Fruit fly (Drosophila melanogaster) whole organism, wandering third instar larva: ENCODE results near the gene CG42727.
A peak's percentile ranks its signal among the peaks of the same experiment; 100 is the strongest.

ENCODE experiments used
- Abd-B ChIP-seq: fragments of >200 bp; optimal IDR thresholded peaks from 2 replicates; lab custom pipeline; 2017; ENCODE audit warnings: missing biosample characterization, missing genetic modification characterization
- CG32264 ChIP-seq: fragments of 200-800 bp; sonication (Bioruptor generic); optimal IDR thresholded peaks from 2 replicates; lab custom pipeline; 2016; ENCODE audit warnings: missing biosample characterization, missing genetic modification characterization
- CG9705 ChIP-seq: fragments of 200-800 bp; sonication (Bioruptor generic); optimal IDR thresholded peaks from 2 replicates; lab custom pipeline; 2018; ENCODE audit warnings: missing biosample characterization, mild to moderate bottlenecking, missing genetic modification characterization
- CrebA ChIP-seq: fragments of 200-800 bp; sonication (Bioruptor generic); optimal IDR thresholded peaks from 2 replicates; lab custom pipeline; 2016; ENCODE audit warnings: missing biosample characterization, mild to moderate bottlenecking, missing genetic modification characterization, borderline replicate concordance
- Dfd ChIP-seq: fragments of >200 bp; optimal IDR thresholded peaks from 2 replicates; lab custom pipeline; 2017; ENCODE audit warnings: missing biosample characterization, missing genetic modification characterization
- Dif ChIP-seq: fragments of 200-275, 200-300 bp; sonication (Bioruptor generic); optimal IDR thresholded peaks from 2 replicates; lab custom pipeline; 2018; ENCODE audit warnings: missing biosample characterization, missing genetic modification characterization; ENCODE audit not compliant: partially characterized antibody
- GATAd ChIP-seq: sonication (Bioruptor generic); optimal IDR thresholded peaks from 2 replicates; lab custom pipeline; 2016; ENCODE audit warnings: missing biosample characterization, missing genetic modification characterization
- HLH106 ChIP-seq: fragments of 200-800 bp; optimal IDR thresholded peaks from 3 replicates; lab custom pipeline; 2019; ENCODE audit warnings: missing biosample characterization, mild to moderate bottlenecking, missing genetic modification characterization, moderate library complexity
- Hnf4 ChIP-seq: fragments of 200-800 bp; sonication (Bioruptor generic); optimal IDR thresholded peaks from 2 replicates; lab custom pipeline; 2016; ENCODE audit warnings: missing biosample characterization, mild to moderate bottlenecking, missing genetic modification characterization
- Hr78 ChIP-seq: fragments of >200 bp; optimal IDR thresholded peaks from 2 replicates; lab custom pipeline; 2017; ENCODE audit warnings: missing biosample characterization, missing genetic modification characterization
- Hr83 ChIP-seq: fragments of 200-300 bp; sonication (Bioruptor generic); optimal IDR thresholded peaks from 2 replicates; lab custom pipeline; 2016; ENCODE audit warnings: missing biosample characterization, mild to moderate bottlenecking, missing genetic modification characterization, moderate library complexity; ENCODE audit not compliant: poor library complexity, severe bottlenecking
- Jra ChIP-seq: sonication (Bioruptor generic); optimal IDR thresholded peaks from 2 replicates; lab custom pipeline; 2016; ENCODE audit warnings: missing biosample characterization, missing genetic modification characterization
- Mio ChIP-seq: sonication (Bioruptor generic); optimal IDR thresholded peaks from 2 replicates; lab custom pipeline; 2016; ENCODE audit warnings: missing biosample characterization, missing genetic modification characterization
- Myc ChIP-seq: fragments of >200 bp; optimal IDR thresholded peaks from 2 replicates; lab custom pipeline; 2017
- N ChIP-seq: fragments of >200 bp; optimal IDR thresholded peaks from 2 replicates; lab custom pipeline; 2018; ENCODE audit warnings: missing biosample characterization, missing external identifiers, missing genetic modification characterization
- OdsH ChIP-seq: fragments of 200-800 bp; sonication (Bioruptor generic); optimal IDR thresholded peaks from 2 replicates; lab custom pipeline; 2016; ENCODE audit warnings: missing biosample characterization, mild to moderate bottlenecking, missing genetic modification characterization
- Rel ChIP-seq, 2 experiments: fragments of 200-800 bp; sonication (Bioruptor generic) in 1 of 2; optimal IDR thresholded peaks; 2 replicates in 1 of 2; 3 replicates in 1 of 2; lab custom pipeline; 2016 to 2019; ENCODE audit warnings: mild to moderate bottlenecking in 2 of 2, missing biosample characterization in 2 of 2, missing genetic modification characterization in 2 of 2, moderate library complexity in 1 of 2
- Sp1 ChIP-seq: fragments of 200-800 bp; sonication (Bioruptor generic); optimal IDR thresholded peaks from 3 replicates; lab custom pipeline; 2019; ENCODE audit warnings: missing biosample characterization, mild to moderate bottlenecking, missing genetic modification characterization, moderate library complexity
- Vsx2 ChIP-seq: fragments of 200-300, 225-300 bp; sonication (Bioruptor generic); optimal IDR thresholded peaks from 2 replicates; lab custom pipeline; 2018; ENCODE audit warnings: missing biosample characterization, missing genetic modification characterization; ENCODE audit not compliant: partially characterized antibody
- br ChIP-seq: fragments of 200-800 bp; sonication (Bioruptor generic); optimal IDR thresholded peaks from 2 replicates; lab custom pipeline; 2016; ENCODE audit warnings: missing biosample characterization, missing genetic modification characterization
- brk ChIP-seq: fragments of 200-800 bp; sonication (Bioruptor generic); optimal IDR thresholded peaks from 2 replicates; lab custom pipeline; 2016; ENCODE audit warnings: missing biosample characterization, mild to moderate bottlenecking, missing genetic modification characterization
- dmrt93B ChIP-seq: fragments of 200-800 bp; sonication (Bioruptor generic); optimal IDR thresholded peaks from 2 replicates; lab custom pipeline; 2018; ENCODE audit warnings: missing biosample characterization, mild to moderate bottlenecking, missing genetic modification characterization
- dsf ChIP-seq: sonication (Bioruptor generic); optimal IDR thresholded peaks from 2 replicates; lab custom pipeline; 2016; ENCODE audit warnings: missing biosample characterization, missing genetic modification characterization, borderline replicate concordance
- ey ChIP-seq: fragments of 200-800 bp; sonication (Bioruptor generic); optimal IDR thresholded peaks from 2 replicates; lab custom pipeline; 2016; ENCODE audit warnings: missing biosample characterization, missing genetic modification characterization
- foxo ChIP-seq, 2 experiments: fragments of 200-800 bp; sonication (Bioruptor generic); optimal IDR thresholded peaks; 2 replicates in 1 of 2; 3 replicates in 1 of 2; lab custom pipeline; 2016 to 2017; ENCODE audit warnings: missing biosample characterization in 2 of 2, missing genetic modification characterization in 2 of 2
- fru ChIP-seq: fragments of 200-800 bp; sonication (Bioruptor generic); optimal IDR thresholded peaks from 3 replicates; lab custom pipeline; 2016; ENCODE audit warnings: missing biosample characterization, mild to moderate bottlenecking, missing genetic modification characterization
- h ChIP-seq: fragments of 200-800 bp; sonication (Bioruptor generic); optimal IDR thresholded peaks from 3 replicates; lab custom pipeline; 2016; ENCODE audit warnings: missing biosample characterization, mild to moderate bottlenecking, missing genetic modification characterization
- jim ChIP-seq: fragments of 175-275, 200-325 bp; sonication (Bioruptor generic); optimal IDR thresholded peaks from 2 replicates; lab custom pipeline; 2016; ENCODE audit warnings: missing biosample characterization, mild to moderate bottlenecking, missing genetic modification characterization
- lola ChIP-seq: fragments of >200 bp; optimal IDR thresholded peaks from 2 replicates; lab custom pipeline; 2017; ENCODE audit warnings: missing biosample characterization, missing genetic modification characterization
- pan ChIP-seq: fragments of >200 bp; optimal IDR thresholded peaks from 2 replicates; lab custom pipeline; 2017
- psq ChIP-seq: fragments of 200-800 bp; sonication (Bioruptor generic); optimal IDR thresholded peaks from 3 replicates; lab custom pipeline; 2017; ENCODE audit warnings: missing biosample characterization, mild to moderate bottlenecking, missing genetic modification characterization, moderate library complexity
- rgr ChIP-seq: fragments of 200-800 bp; sonication (Bioruptor generic); optimal IDR thresholded peaks from 3 replicates; lab custom pipeline; 2016; ENCODE audit warnings: missing biosample characterization, mild to moderate bottlenecking, missing genetic modification characterization
- sage ChIP-seq: fragments of 200-800 bp; sonication (Bioruptor generic); optimal IDR thresholded peaks from 2 replicates; lab custom pipeline; 2016; ENCODE audit warnings: missing biosample characterization, mild to moderate bottlenecking, missing genetic modification characterization
- sv ChIP-seq: fragments of 200-800 bp; sonication (Bioruptor generic); optimal IDR thresholded peaks from 3 replicates; lab custom pipeline; 2016; ENCODE audit warnings: missing biosample characterization, missing genetic modification characterization
- tai ChIP-seq: sonication (Bioruptor generic); optimal IDR thresholded peaks from 2 replicates; lab custom pipeline; 2016; ENCODE audit warnings: missing biosample characterization, missing genetic modification characterization
- usp ChIP-seq: fragments of >200 bp; optimal IDR thresholded peaks from 2 replicates; lab custom pipeline; 2017; ENCODE audit warnings: missing biosample characterization, missing genetic modification characterization
- woc ChIP-seq: sonication (Bioruptor generic); optimal IDR thresholded peaks from 2 replicates; lab custom pipeline; 2016; ENCODE audit warnings: missing biosample characterization, mild to moderate bottlenecking, missing genetic modification characterization

CG42727 gene

DNA sequence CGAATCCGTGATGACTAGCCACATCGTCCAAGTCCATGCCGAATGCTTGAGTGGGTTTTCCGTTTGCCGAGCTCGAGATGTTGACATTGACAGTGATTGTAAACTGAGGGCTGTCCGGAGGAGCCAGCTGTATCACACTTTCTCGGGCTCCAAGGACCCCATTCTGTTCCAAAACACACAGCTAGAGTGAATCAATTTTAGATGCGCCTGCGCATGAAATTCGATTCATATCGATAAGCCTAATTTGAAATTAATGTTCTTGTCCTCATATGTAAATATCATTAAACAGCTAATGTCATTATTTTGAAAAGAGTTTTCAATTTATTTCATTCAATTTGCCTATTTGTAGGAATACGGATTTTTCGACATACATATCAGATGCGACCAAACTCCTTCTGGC is 21.9 kb downstream of the CG42727 start, which contains the start of gene CG14868:
Gene CG14868, minus strand, starts transcription at position 204 of the 400 bp plus-strand sequence.
- TF ChIP-seq Abd-B (GFP tag; lab: Kevin White, UChicago), result no peak
- TF ChIP-seq tai (GFP tag; lab: Kevin White, UChicago), result no peak
- TF ChIP-seq pan (lab: Kevin White, UChicago), result no peak
- TF ChIP-seq Hr78, result no peak
- no peak for TF ChIP-seq dsf (GFP tag; lab: Kevin White, UChicago)
- TF ChIP-seq dmrt93B, result no peak
- TF ChIP-seq h (GFP tag; lab: Kevin White, UChicago), result no peak
- TF ChIP-seq fru (GFP tag; lab: Kevin White, UChicago), result no peak
- TF ChIP-seq rgr (GFP tag; lab: Kevin White, UChicago), result no peak
- TF ChIP-seq woc (GFP tag; lab: Kevin White, UChicago), result no peak
- no peak for TF ChIP-seq sv (GFP tag; lab: Kevin White, UChicago)
- TF ChIP-seq brk (GFP tag; lab: Kevin White, UChicago), result no peak
- TF ChIP-seq foxo (GFP tag; optimal IDR thresholded peaks at IDR 0.05; lab: Kevin White, UChicago), result no peak
- no peak for TF ChIP-seq N (GFP tag; lab: Kevin White, UChicago)
- TF ChIP-seq Dfd (GFP tag; lab: Kevin White, UChicago), result no peak
- TF ChIP-seq Myc (lab: Kevin White, UChicago), result no peak
- no peak for TF ChIP-seq usp
- TF ChIP-seq sage (GFP tag; lab: Kevin White, UChicago), result no peak

- TF ChIP-seq jim (GFP tag; lab: Kevin White, UChicago), result no peak
- TF ChIP-seq sv (GFP tag; lab: Kevin White, UChicago), result no peak
- TF ChIP-seq CG9705, result peak; percentile 20
- TF ChIP-seq Hr78, result no peak
- no peak for TF ChIP-seq lola (GFP tag; lab: Kevin White, UChicago)
- TF ChIP-seq Dfd (GFP tag; lab: Kevin White, UChicago), result no peak
- peak in 1 of 2 experiments; percentile 48 for TF ChIP-seq foxo (GFP tag; optimal IDR thresholded peaks at IDR 0.05; lab: Kevin White, UChicago)
- TF ChIP-seq Jra (GFP tag; lab: Kevin White, UChicago), result no peak
- TF ChIP-seq Hnf4 (GFP tag; lab: Kevin White, UChicago), result no peak
- no peak for TF ChIP-seq Rel (GFP tag; optimal IDR thresholded peaks at IDR 0.05; lab: Kevin White, UChicago)
- TF ChIP-seq Rel (tag; optimal IDR thresholded peaks at IDR 0.05; lab: Kevin White, UChicago), result peak; percentile 40
- TF ChIP-seq Dif, result no peak
- TF ChIP-seq GATAd (GFP tag; lab: Kevin White, UChicago), result no peak
- TF ChIP-seq psq (GFP tag; lab: Kevin White, UChicago), result peak; percentile 18
- TF ChIP-seq HLH106 (tag; lab: Kevin White, UChicago), result peak; percentile 44
- no peak for TF ChIP-seq Abd-B (GFP tag; lab: Kevin White, UChicago)
- TF ChIP-seq dsf (GFP tag; lab: Kevin White, UChicago), result no peak
- TF ChIP-seq pan (lab: Kevin White, UChicago), result no peak
- TF ChIP-seq N (GFP tag; lab: Kevin White, UChicago), result no peak
- no peak for TF ChIP-seq dmrt93B
- TF ChIP-seq tai (GFP tag; lab: Kevin White, UChicago), result no peak
- no peak for TF ChIP-seq CrebA (GFP tag; lab: Kevin White, UChicago)
- peak; percentile 81 for TF ChIP-seq Hr83 (GFP tag; lab: Kevin White, UChicago)
- TF ChIP-seq br (GFP tag; lab: Kevin White, UChicago), result peak; percentile 71
- peak; percentile 76 for TF ChIP-seq h (GFP tag; lab: Kevin White, UChicago)
- TF ChIP-seq Sp1 (GFP tag; lab: Kevin White, UChicago), result peak; percentile 54
- no peak for TF ChIP-seq Myc (lab: Kevin White, UChicago)
- peak; percentile 50 for TF ChIP-seq fru (GFP tag; lab: Kevin White, UChicago)
- peak; percentile 68 for TF ChIP-seq rgr (GFP tag; lab: Kevin White, UChicago)
- TF ChIP-seq Mio (GFP tag; lab: Kevin White, UChicago), result peak; percentile 4
- no peak for TF ChIP-seq Vsx2 (GFP tag; lab: Kevin White, UChicago)
- TF ChIP-seq woc (GFP tag; lab: Kevin White, UChicago), result no peak
- no peak for TF ChIP-seq usp
- no peak for TF ChIP-seq CG32264 (GFP tag; lab: Kevin White, UChicago)
- TF ChIP-seq ey (GFP tag; lab: Kevin White, UChicago), result peak; percentile 5
- peak; percentile 36 for TF ChIP-seq OdsH (GFP tag; lab: Kevin White, UChicago)
Measured at dm6 chr3R:15371833-15372232, 24.0 kb downstream of the CG42727 start, which contains the start of the genes Ccm3 and CG6136. Ccm3 (plus strand) TSS chr3R:15371957. CG6136 (minus strand) TSS chr3R:15372212.
